Worm (Caenorhabditis elegans) whole organism, midembryonic: ENCODE data around the gene Y69H2.17.

Experiments used
- T22C8.4 ChIP-seq: fragments of 200-800 bp; sonication (Bioruptor generic); IDR thresholded peaks from 2 replicates; pipeline ENCODE4 v1.3.6; 2022; ENCODE audit warnings: missing genetic modification characterization, missing compliant biosample characterization
- cog-1 ChIP-seq: sonication (generic microtip); optimal IDR thresholded peaks from 2 replicates; lab custom pipeline; 2016; ENCODE audit warnings: missing genetic modification characterization, missing compliant biosample characterization
- flt-1 ChIP-seq: fragments of 200-800 bp; sonication (Bioruptor generic); IDR thresholded peaks from 2 replicates; pipeline ENCODE4 v1.3.6; 2022; ENCODE audit warnings: missing genetic modification characterization, missing compliant biosample characterization
- klf-2 ChIP-seq: fragments of 200-800 bp; sonication (Bioruptor generic); conservative IDR thresholded peaks from 2 replicates; pipeline ENCODE4 v1.3.6; 2022; ENCODE audit warnings: missing genetic modification reagents, missing genetic modification characterization, missing compliant biosample characterization
- med-1 ChIP-seq: sonication (generic microtip); optimal IDR thresholded peaks from 2 replicates; lab custom pipeline; 2017; ENCODE audit warnings: missing genetic modification characterization, mild to moderate bottlenecking, missing compliant biosample characterization, antibody characterized with exemption, missing genetic modification reagents; ENCODE audit not compliant: insufficient read depth
- ref-1 ChIP-seq: fragments of 200-800 bp; sonication (Bioruptor generic); conservative IDR thresholded peaks from 2 replicates; pipeline ENCODE4 v1.3.6; 2022; ENCODE audit warnings: missing genetic modification reagents, missing genetic modification characterization, missing compliant biosample characterization
- tab-1 ChIP-seq: fragments of 200-800 bp; sonication (Bioruptor generic); IDR thresholded peaks from 2 replicates; pipeline ENCODE4 v1.3.6; 2022; ENCODE audit warnings: missing genetic modification characterization, missing compliant biosample characterization
- ztf-23 ChIP-seq: fragments of 200-800 bp; sonication (Bioruptor generic); IDR thresholded peaks from 2 replicates; pipeline ENCODE4 v1.3.6; 2022; ENCODE audit warnings: missing genetic modification reagents, missing genetic modification characterization, missing compliant biosample characterization
- ztf-29 ChIP-seq: fragments of 200-800 bp; sonication (Bioruptor generic); IDR thresholded peaks from 2 replicates; pipeline ENCODE4 v1.3.6; 2022; ENCODE audit warnings: missing genetic modification reagents, missing genetic modification characterization, missing compliant biosample characterization

Y69H2.17 gene

DNA sequence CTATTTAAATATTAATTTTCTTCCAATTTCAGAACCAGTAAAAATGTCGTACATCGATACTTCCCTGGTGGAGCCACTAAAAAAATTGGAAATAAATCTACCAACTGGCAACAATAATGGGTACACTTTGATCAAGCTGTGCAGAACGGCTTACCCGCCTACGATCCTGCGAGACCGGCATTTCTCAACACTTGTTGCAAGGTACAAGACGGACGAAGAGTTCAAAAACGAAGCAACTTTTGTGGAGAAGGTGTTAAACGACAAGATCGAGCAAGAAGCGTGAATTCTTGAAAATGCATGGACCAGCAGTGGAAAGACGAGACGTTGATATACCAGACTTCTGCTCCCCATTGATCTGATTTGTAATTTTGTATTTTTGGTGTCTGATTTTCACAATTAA is 26.6 kb downstream of the Y69H2.17 start:
- TF ChIP-seq cog-1 (tag; lab: Kevin White, UChicago) (no peak), ztf-23 (no peak)

DNA sequence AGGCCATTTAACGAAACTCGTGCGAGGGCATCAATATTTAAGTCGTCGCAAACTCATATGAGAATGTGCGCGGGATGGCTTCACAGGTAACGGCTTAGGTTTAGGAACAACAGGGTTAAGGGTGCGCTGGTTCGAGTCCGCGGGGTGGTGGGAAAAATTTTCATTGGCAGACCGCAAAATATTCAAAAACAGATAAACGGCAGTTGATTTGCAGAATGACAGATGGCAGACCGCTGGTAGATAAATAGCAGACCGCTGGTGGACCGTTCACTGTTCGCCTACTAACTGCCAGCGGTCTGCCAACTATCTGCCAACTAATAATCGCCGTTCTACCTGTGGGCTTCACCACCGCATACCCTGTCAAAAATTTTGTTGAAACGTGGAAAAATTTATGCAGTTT is 27.4 kb downstream of the Y69H2.17 start:
- TF ChIP-seq med-1 (GFP tag; lab: Kevin White, UChicago) (no peak), T22C8.4 (GFP tag; lab: Robert Waterston, UW) (peak; percentile 54), tab-1 (GFP tag; lab: Robert Waterston, UW) (peak; percentile 75), ref-1 (peak; percentile 43), cog-1 (tag; lab: Kevin White, UChicago) (no peak)

- TF ChIP-seq tab-1 (GFP tag; lab: Robert Waterston, UW) (peak; percentile 46; the same call in 1 of the 2 replicates), ref-1 (peak; percentile 50; the same call in 1 of the 2 replicates), med-1 (GFP tag; lab: Kevin White, UChicago) (no peak), ztf-29 (GFP tag; lab: Robert Waterston, UW) (no peak), klf-2 (no peak)
These were observed 34.7 kb downstream of the Y69H2.17 start for ce11 chrV:18719412-18719811.

ce11 chrV:18719956-18720489 is 35.3 kb downstream of the Y69H2.17 start, which contains the start of gene Y17D7C.2:
Y17D7C.2 (minus strand) TSS chrV:18719987.
- TF ChIP-seq T22C8.4 (GFP tag; lab: Robert Waterston, UW) (0 out of 2 replicates have a peak, but pooled peaks have one; percentile 30), med-1 (GFP tag; lab: Kevin White, UChicago) (peak; percentile 44), tab-1 (GFP tag; lab: Robert Waterston, UW) (0 out of 2 replicates have a peak, but pooled peaks have one; percentile 60), ztf-29 (GFP tag; lab: Robert Waterston, UW) (no peak)

ce11 chrV:18721873-18722272 is 37.1 kb downstream of the Y69H2.17 start:
- TF ChIP-seq ztf-23 (no peak), cog-1 (tag; lab: Kevin White, UChicago) (no peak), ref-1 (no peak), tab-1 (GFP tag; lab: Robert Waterston, UW) (no peak), klf-2 (no peak), med-1 (GFP tag; lab: Kevin White, UChicago) (no peak)

DNA sequence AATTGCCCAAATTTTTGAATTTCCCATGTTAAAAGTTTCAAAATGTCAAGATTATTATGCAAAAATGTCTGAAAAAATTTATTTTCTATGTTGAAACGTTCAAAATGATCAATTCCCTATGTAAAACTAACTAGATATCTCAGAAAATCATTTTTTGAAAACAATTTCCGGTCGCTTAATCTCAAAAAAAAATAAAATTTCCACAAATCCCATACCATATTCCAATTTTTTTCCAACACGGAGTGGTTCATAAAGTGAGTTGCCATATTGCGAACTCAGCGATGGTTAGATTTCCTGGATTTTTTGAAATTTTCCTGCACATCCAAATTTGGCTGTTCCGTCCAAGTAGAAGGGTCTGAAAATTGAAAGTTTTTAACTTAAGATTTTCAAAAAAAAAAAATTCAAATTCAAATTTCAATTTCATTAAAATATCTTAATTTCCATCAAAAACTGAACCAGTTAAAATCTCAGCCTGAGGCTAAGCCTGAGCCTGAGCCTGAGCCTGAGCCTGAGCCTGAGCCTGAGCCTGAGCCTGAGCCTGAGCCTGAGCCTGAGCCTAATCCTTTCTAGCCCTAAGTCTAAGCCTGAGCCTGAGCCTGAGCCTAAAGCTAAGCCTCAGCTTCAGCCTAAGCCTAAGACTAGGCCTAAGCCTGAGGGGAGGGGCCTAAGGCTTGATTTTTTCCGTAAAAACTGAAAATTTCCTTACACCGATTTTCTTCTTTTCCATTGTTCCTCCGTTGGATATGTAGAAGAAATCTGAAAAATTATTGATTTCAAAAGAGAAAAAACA is 38.0 kb downstream of the Y69H2.17 start:
- no peak for TF ChIP-seq klf-2
- no peak for TF ChIP-seq cog-1 (tag; lab: Kevin White, UChicago)
- 0 out of 2 replicates have a peak, but pooled peaks have one; percentile 53 for TF ChIP-seq tab-1 (GFP tag; lab: Robert Waterston, UW)
- 0 out of 2 replicates have a peak, but pooled peaks have one; percentile 12 for TF ChIP-seq T22C8.4 (GFP tag; lab: Robert Waterston, UW)
- no peak for TF ChIP-seq ztf-29 (GFP tag; lab: Robert Waterston, UW)
- no peak for TF ChIP-seq flt-1 (GFP tag; lab: Robert Waterston, UW)
- TF ChIP-seq ztf-23: no peak
- no peak for TF ChIP-seq ref-1
- no peak for TF ChIP-seq med-1 (GFP tag; lab: Kevin White, UChicago)

DNA sequence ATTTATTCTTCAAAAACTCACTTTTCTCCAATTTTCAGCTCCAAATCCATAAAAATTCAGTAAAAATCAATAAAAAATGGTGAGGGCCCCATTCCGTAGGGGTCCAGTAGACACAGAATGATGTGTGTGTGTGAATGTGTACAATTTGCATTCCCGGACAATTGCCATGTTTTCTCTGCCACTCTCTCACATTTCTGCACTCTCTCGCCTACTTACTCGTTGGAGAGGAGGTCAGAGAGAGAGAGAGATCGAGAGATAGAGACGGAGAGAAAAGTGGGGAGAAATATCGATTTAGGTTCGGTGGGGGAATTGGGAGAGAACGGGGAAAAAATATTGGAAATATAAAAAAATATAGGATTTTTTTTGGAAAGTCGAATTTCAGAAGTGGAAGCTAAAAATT is 38.9 kb downstream of the Y69H2.17 start:
- TF ChIP-seq tab-1 (GFP tag; lab: Robert Waterston, UW) (no peak), ztf-23 (no peak), cog-1 (tag; lab: Kevin White, UChicago) (peak; percentile 97), klf-2 (no peak), ztf-29 (GFP tag; lab: Robert Waterston, UW) (no peak), ref-1 (no peak; the same call in 1 of the 2 replicates), flt-1 (GFP tag; lab: Robert Waterston, UW) (no peak), T22C8.4 (GFP tag; lab: Robert Waterston, UW) (peak; percentile 99), med-1 (GFP tag; lab: Kevin White, UChicago) (no peak)

- TF ChIP-seq med-1 (GFP tag; lab: Kevin White, UChicago): no peak
- TF ChIP-seq tab-1 (GFP tag; lab: Robert Waterston, UW): no peak
- no peak for TF ChIP-seq cog-1 (tag; lab: Kevin White, UChicago)
- TF ChIP-seq flt-1 (GFP tag; lab: Robert Waterston, UW): no peak
- no peak for TF ChIP-seq ztf-23
- TF ChIP-seq ref-1: no peak
- TF ChIP-seq ztf-29 (GFP tag; lab: Robert Waterston, UW): no peak
- no peak for TF ChIP-seq T22C8.4 (GFP tag; lab: Robert Waterston, UW)
- TF ChIP-seq klf-2: no peak
These were observed 39.3 kb downstream of the Y69H2.17 start for ce11 chrV:18724076-18724475.

ce11 chrV:18725858-18726257 is 41.1 kb downstream of the Y69H2.17 start:
- TF ChIP-seq ztf-29 (GFP tag; lab: Robert Waterston, UW) (no peak), tab-1 (GFP tag; lab: Robert Waterston, UW) (no peak), T22C8.4 (GFP tag; lab: Robert Waterston, UW) (no peak), ztf-23 (no peak), ref-1 (no peak), med-1 (GFP tag; lab: Kevin White, UChicago) (no peak), klf-2 (no peak), cog-1 (tag; lab: Kevin White, UChicago) (no peak), flt-1 (GFP tag; lab: Robert Waterston, UW) (no peak)
